Worm (Caenorhabditis elegans): ENCODE data around the gene H41C03.2.

Gene H41C03.2

ce11 chrII:5852007-5852406 lies at the start of gene H41C03.2:
TSS of gene H41C03.2 (minus strand) at chrII:5852107.
- TF ChIP-seq flt-1 (GFP tag; IDR thresholded peaks at IDR 0.05): no peak
- TF ChIP-seq scrt-1 (GFP tag; IDR thresholded peaks at IDR 0.05): no peak
- TF ChIP-seq pes-1 (GFP tag; IDR thresholded peaks at IDR 0.05): no peak

ce11 chrII:5901407-5902026 lies 49.6 kb upstream of the H41C03.2 start:
- TF ChIP-seq aly-1 (tag; optimal IDR thresholded peaks at IDR 0.05) (peak; percentile 34), tbx-11 (GFP tag; IDR thresholded peaks at IDR 0.05) (no peak)

DNA sequence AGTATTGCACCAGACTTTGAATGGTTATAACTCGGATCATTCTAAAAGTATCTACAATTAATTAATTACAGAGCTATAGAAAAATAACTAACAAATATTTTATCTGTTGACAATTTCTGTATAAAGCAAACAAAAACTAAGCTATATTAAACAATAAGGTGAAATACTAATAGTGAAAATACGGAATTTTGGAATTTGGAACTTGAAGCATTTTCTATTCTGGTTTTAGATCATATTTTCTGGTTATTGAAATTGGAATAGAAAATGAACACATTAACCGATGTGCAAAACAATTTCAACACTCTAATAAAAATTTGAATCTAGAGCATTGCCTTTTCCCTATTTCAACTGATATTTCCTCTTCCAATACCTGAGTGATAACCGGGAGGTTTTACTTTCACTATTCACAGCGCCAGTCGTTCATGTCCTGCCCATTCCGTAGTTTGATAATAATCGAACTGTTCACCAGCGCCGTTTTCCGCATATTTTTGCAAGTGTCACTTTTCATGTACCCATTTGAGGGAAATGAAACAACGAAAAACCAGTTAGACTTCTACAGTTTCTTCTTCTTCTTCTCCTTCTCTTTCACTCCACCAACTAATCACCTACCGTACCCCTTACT lies 48.1 kb upstream of the H41C03.2 start:
- TF ChIP-seq ama-1 (optimal IDR thresholded peaks at IDR 0.05) (no peak), ceh-13 (GFP tag; optimal IDR thresholded peaks at IDR 0.05) (no peak), tra-4 (tag; optimal IDR thresholded peaks at IDR 0.05) (no peak), tbx-37 (GFP tag; conservative IDR thresholded peaks at IDR 0.05) (no peak), hmg-4 (GFP tag; optimal IDR thresholded peaks at IDR 0.05) (no peak)

- TF ChIP-seq ceh-13 (GFP tag; optimal IDR thresholded peaks at IDR 0.05): no peak
- TF ChIP-seq tbx-11 (GFP tag; IDR thresholded peaks at IDR 0.05): no peak
- TF ChIP-seq tbx-37 (GFP tag; conservative IDR thresholded peaks at IDR 0.05): no peak
- TF ChIP-seq sea-1 (GFP tag; conservative IDR thresholded peaks at IDR 0.05): no peak
- no peak for TF ChIP-seq ama-1 (optimal IDR thresholded peaks at IDR 0.05)
- TF ChIP-seq flt-1 (GFP tag; IDR thresholded peaks at IDR 0.05): no peak
- TF ChIP-seq hmg-4 (GFP tag; optimal IDR thresholded peaks at IDR 0.05): no peak
- TF ChIP-seq aly-1 (tag; optimal IDR thresholded peaks at IDR 0.05): no peak
- TF ChIP-seq pes-1 (GFP tag; IDR thresholded peaks at IDR 0.05): no peak
- no peak for TF ChIP-seq ets-7 (tag; optimal IDR thresholded peaks at IDR 0.05)
- no peak for TF ChIP-seq ceh-36 (tag; optimal IDR thresholded peaks at IDR 0.05)
Measured at ce11 chrII:5899080-5899479, 47.2 kb upstream of the H41C03.2 start.

ce11 chrII:5896512-5896911 lies 44.6 kb upstream of the H41C03.2 start:
- TF ChIP-seq ceh-13 (GFP tag; optimal IDR thresholded peaks at IDR 0.05) (no peak), flt-1 (GFP tag; IDR thresholded peaks at IDR 0.05) (no peak), scrt-1 (GFP tag; IDR thresholded peaks at IDR 0.05) (no peak), hmg-4 (GFP tag; optimal IDR thresholded peaks at IDR 0.05) (no peak), ceh-36 (tag; optimal IDR thresholded peaks at IDR 0.05) (no peak), ets-7 (tag; optimal IDR thresholded peaks at IDR 0.05) (no peak), B0310.2 (tag; optimal IDR thresholded peaks at IDR 0.05) (no peak)

- TF ChIP-seq flt-1 (GFP tag; IDR thresholded peaks at IDR 0.05): no peak
- no peak for TF ChIP-seq scrt-1 (GFP tag; IDR thresholded peaks at IDR 0.05)
- TF ChIP-seq hnd-1 (tag; optimal IDR thresholded peaks at IDR 0.05): no peak
- no peak for TF ChIP-seq pes-1 (GFP tag; IDR thresholded peaks at IDR 0.05)
- TF ChIP-seq ceh-36 (tag; optimal IDR thresholded peaks at IDR 0.05): no peak
Measured at ce11 chrII:5895870-5896269, 44.0 kb upstream of the H41C03.2 start, which contains the start of gene F59G1.4. TSS of gene F59G1.4 (plus strand) at chrII:5896170.

ce11 chrII:5892813-5893212 lies 40.9 kb upstream of the H41C03.2 start:
- no peak for TF ChIP-seq hnd-1 (tag; optimal IDR thresholded peaks at IDR 0.05)
- no peak for TF ChIP-seq ceh-13 (GFP tag; optimal IDR thresholded peaks at IDR 0.05)
- TF ChIP-seq flt-1 (GFP tag; IDR thresholded peaks at IDR 0.05): no peak
- no peak for TF ChIP-seq hmbx-1 (tag; optimal IDR thresholded peaks at IDR 0.05)
- no peak for TF ChIP-seq pes-1 (GFP tag; IDR thresholded peaks at IDR 0.05)
- TF ChIP-seq scrt-1 (GFP tag; IDR thresholded peaks at IDR 0.05): no peak
- no peak for TF ChIP-seq F13C5.2 (tag; optimal IDR thresholded peaks at IDR 0.05)
- TF ChIP-seq sea-1 (GFP tag; conservative IDR thresholded peaks at IDR 0.05): no peak
- no peak for TF ChIP-seq hmg-4 (GFP tag; optimal IDR thresholded peaks at IDR 0.05)
- TF ChIP-seq ets-7 (tag; optimal IDR thresholded peaks at IDR 0.05): no peak

ce11 chrII:5889417-5890139 lies 37.7 kb upstream of the H41C03.2 start:
- no peak for TF ChIP-seq tbx-11 (GFP tag; IDR thresholded peaks at IDR 0.05)
- TF ChIP-seq ceh-36 (tag; optimal IDR thresholded peaks at IDR 0.05): peak; percentile 64

DNA sequence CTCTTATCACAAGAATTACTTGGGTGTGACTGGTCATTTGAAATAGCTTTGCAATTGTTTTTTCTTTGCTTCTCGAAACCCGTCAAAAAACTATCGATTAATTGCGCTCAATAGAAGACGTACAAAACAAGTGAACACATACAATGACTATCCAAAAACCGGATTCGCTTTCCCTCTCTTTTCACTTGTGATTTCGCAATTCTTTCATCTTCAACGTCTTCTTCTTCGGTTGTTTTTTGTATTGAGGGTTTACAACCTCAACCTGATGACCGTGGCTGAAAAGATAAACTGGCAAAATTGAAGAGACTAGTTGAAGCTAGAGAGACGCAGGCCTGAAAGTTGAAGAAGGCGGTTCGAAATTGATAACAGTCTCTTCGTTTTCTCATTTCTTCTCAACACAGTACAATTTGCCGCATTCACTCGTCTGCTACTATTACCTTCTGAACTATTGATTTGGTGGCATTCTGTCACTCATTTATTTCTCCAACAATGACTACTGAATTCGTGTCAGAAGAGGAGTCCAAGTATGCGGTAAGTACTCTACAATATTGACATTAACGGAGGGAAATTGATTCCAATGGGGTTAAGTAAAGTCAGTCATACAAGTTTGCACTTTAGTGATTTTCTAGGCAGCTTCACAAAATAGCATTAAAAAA lies 34.2 kb upstream of the H41C03.2 start:
- TF ChIP-seq hmg-4 (GFP tag; optimal IDR thresholded peaks at IDR 0.05) (no peak), ets-7 (tag; optimal IDR thresholded peaks at IDR 0.05) (no peak), aly-1 (tag; optimal IDR thresholded peaks at IDR 0.05) (no peak), tbx-11 (GFP tag; IDR thresholded peaks at IDR 0.05) (no peak), flt-1 (GFP tag; IDR thresholded peaks at IDR 0.05) (no peak), pes-1 (GFP tag; IDR thresholded peaks at IDR 0.05) (no peak), F13C5.2 (tag; optimal IDR thresholded peaks at IDR 0.05) (no peak), ceh-36 (tag; optimal IDR thresholded peaks at IDR 0.05) (no peak), scrt-1 (GFP tag; IDR thresholded peaks at IDR 0.05) (no peak), hmbx-1 (tag; optimal IDR thresholded peaks at IDR 0.05) (no peak), ama-1 (optimal IDR thresholded peaks at IDR 0.05) (no peak), tbx-37 (GFP tag; conservative IDR thresholded peaks at IDR 0.05) (no peak), ceh-13 (GFP tag; optimal IDR thresholded peaks at IDR 0.05) (no peak)

Data from whole organism, early embryonic.